Fruit fly (Drosophila melanogaster) whole organism, embryonic: Measurements from ENCODE around the gene CG8420.

Experiments
- ATbp ChIP-seq: fragments of 200-800 bp; sonication (Bioruptor generic); optimal IDR thresholded peaks from 2 replicates; lab custom pipeline; 2017; ENCODE audit warnings: missing biosample characterization, mild to moderate bottlenecking, missing genetic modification characterization, missing genetic modification reagents
- Ada2b ChIP-seq: fragments of 200-800 bp; sonication (Bioruptor generic); IDR thresholded peaks from 2 replicates; pipeline ENCODE4 v1.3.6; 2022; ENCODE audit warnings: missing biosample characterization, missing genetic modification characterization
- Awh ChIP-seq: fragments of 200-800 bp; sonication (Bioruptor generic); IDR thresholded peaks from 2 replicates; pipeline ENCODE4, ENCODE4 v1.3.6; 2022; ENCODE audit warnings: missing biosample characterization, missing genetic modification characterization
- Blimp-1 ChIP-seq: fragments of 200-800 bp; sonication (Bioruptor generic); optimal IDR thresholded peaks from 3 replicates; lab custom pipeline; 2018; ENCODE audit warnings: missing biosample characterization, missing genetic modification characterization, mild to moderate bottlenecking, moderate library complexity, missing genetic modification reagents
- CG10431 ChIP-seq: fragments of 200-800 bp; sonication (Bioruptor generic); optimal IDR thresholded peaks from 3 replicates; lab custom pipeline; 2018; ENCODE audit warnings: missing biosample characterization, mild to moderate bottlenecking, missing genetic modification characterization
- CG12219 ChIP-seq: fragments of 200-800 bp; sonication (Bioruptor generic); optimal IDR thresholded peaks from 3 replicates; lab custom pipeline; 2018; ENCODE audit warnings: missing biosample characterization, mild to moderate bottlenecking, missing genetic modification characterization
- CG13296 ChIP-seq: fragments of 200-800 bp; sonication (Bioruptor generic); optimal IDR thresholded peaks from 3 replicates; lab custom pipeline; 2018; ENCODE audit warnings: missing biosample characterization, mild to moderate bottlenecking, missing genetic modification characterization
- CG16813 ChIP-seq: fragments of 200-800 bp; sonication (Bioruptor generic); IDR thresholded peaks from 3 replicates; pipeline ENCODE4 v1.3.6; 2022; ENCODE audit warnings: missing biosample characterization, missing genetic modification characterization; ENCODE audit not compliant: partially characterized antibody
- CG17328 ChIP-seq: fragments of 200-800 bp; sonication (Bioruptor generic); IDR thresholded peaks from 2 replicates; pipeline ENCODE4 v1.3.6; 2022; ENCODE audit warnings: missing biosample characterization, missing genetic modification characterization
- CG17385 ChIP-seq: fragments of 200-800 bp; sonication (Bioruptor generic); optimal IDR thresholded peaks from 3 replicates; lab custom pipeline; 2018; ENCODE audit warnings: missing biosample characterization, mild to moderate bottlenecking, missing genetic modification characterization
- CG17802 ChIP-seq: fragments of 200-800 bp; sonication (Bioruptor generic); optimal IDR thresholded peaks from 2 replicates; lab custom pipeline; 2018; ENCODE audit warnings: missing biosample characterization, mild to moderate bottlenecking, missing genetic modification characterization, moderate library complexity
- CG18011 ChIP-seq: fragments of 200-800 bp; sonication (Bioruptor generic); optimal IDR thresholded peaks from 2 replicates; lab custom pipeline; 2017; ENCODE audit warnings: missing biosample characterization, missing genetic modification characterization, mild to moderate bottlenecking, moderate library complexity, missing genotype
- CG18262 ChIP-seq: fragments of 200-800 bp; optimal IDR thresholded peaks from 3 replicates; lab custom pipeline; 2019; ENCODE audit warnings: missing biosample characterization, mild to moderate bottlenecking, missing genetic modification characterization, moderate library complexity
- CG2116 ChIP-seq: fragments of 200-800 bp; sonication (Bioruptor generic); optimal IDR thresholded peaks from 3 replicates; lab custom pipeline; 2018; ENCODE audit warnings: missing biosample characterization, mild to moderate bottlenecking, missing genetic modification characterization
- CG2129 ChIP-seq: fragments of 200-800 bp; sonication (Bioruptor generic); IDR thresholded peaks from 2 replicates; pipeline ENCODE4 v1.3.6; 2022; ENCODE audit warnings: missing biosample characterization, missing genetic modification characterization; ENCODE audit not compliant: partially characterized antibody
- CG3281 ChIP-seq: fragments of 200-800 bp; sonication (Bioruptor generic); optimal IDR thresholded peaks from 3 replicates; lab custom pipeline; 2017; ENCODE audit warnings: missing biosample characterization, mild to moderate bottlenecking, missing genetic modification characterization
- CG42726 ChIP-seq: fragments of 200-800 bp; sonication (Bioruptor generic); IDR thresholded peaks from 2 replicates; pipeline ENCODE4 v1.3.6; 2022; ENCODE audit warnings: missing biosample characterization, missing genetic modification characterization; ENCODE audit not compliant: partially characterized antibody
- CG4617 ChIP-seq: fragments of 200-800 bp; sonication (Bioruptor generic); optimal IDR thresholded peaks from 3 replicates; lab custom pipeline; 2016; ENCODE audit warnings: missing biosample characterization, missing genetic modification characterization, borderline replicate concordance
- CG4854 ChIP-seq: fragments of 200-800 bp; sonication (Bioruptor generic); optimal IDR thresholded peaks from 2 replicates; lab custom pipeline; 2016; ENCODE audit warnings: missing biosample characterization, missing genetic modification characterization, inconsistent platforms
- CG6175 ChIP-seq: fragments of 200-800 bp; sonication (Bioruptor generic); IDR thresholded peaks from 3 replicates; pipeline ENCODE4 v1.3.6; 2022; ENCODE audit warnings: missing biosample characterization, missing genetic modification characterization
- CG6689 ChIP-seq: fragments of 200-800 bp; sonication (Bioruptor generic); IDR thresholded peaks from 2 replicates; pipeline ENCODE4 v1.3.6; 2022; ENCODE audit warnings: missing biosample characterization, missing genetic modification characterization
- CG8388 ChIP-seq: fragments of 200-800 bp; sonication (Bioruptor generic); optimal IDR thresholded peaks from 2 replicates; lab custom pipeline; 2019; ENCODE audit warnings: missing biosample characterization, mild to moderate bottlenecking, missing genetic modification characterization, moderate library complexity
- CG8924 ChIP-seq: fragments of 200-800 bp; optimal IDR thresholded peaks from 3 replicates; lab custom pipeline; 2019; ENCODE audit warnings: missing biosample characterization, mild to moderate bottlenecking, missing genetic modification characterization, moderate library complexity
- CkIIα-i1 ChIP-seq: fragments of 200-800 bp; sonication (Bioruptor generic); IDR thresholded peaks from 2 replicates; pipeline ENCODE4 v1.3.6; 2022; ENCODE audit warnings: missing biosample characterization, missing genetic modification characterization
- Dip3 ChIP-seq: fragments of 200-800 bp; sonication (Bioruptor generic); optimal IDR thresholded peaks from 3 replicates; lab custom pipeline; 2016; ENCODE audit warnings: missing biosample characterization, missing genetic modification characterization
- Fer1 ChIP-seq: fragments of 200-800 bp; sonication (Bioruptor generic); optimal IDR thresholded peaks from 2 replicates; lab custom pipeline; 2017; ENCODE audit warnings: missing biosample characterization, mild to moderate bottlenecking, missing genetic modification characterization
- Hand ChIP-seq: fragments of 200-800 bp; sonication (Bioruptor generic); optimal IDR thresholded peaks from 2 replicates; lab custom pipeline; 2017; ENCODE audit warnings: mild to moderate bottlenecking, missing biosample characterization, missing genetic modification reagents, missing genetic modification characterization
- Hmr ChIP-seq: fragments of 200-800 bp; sonication (Bioruptor generic); optimal IDR thresholded peaks from 3 replicates; lab custom pipeline; 2017; ENCODE audit warnings: mild to moderate bottlenecking, missing biosample characterization, missing genetic modification reagents, missing genetic modification characterization
- Max ChIP-seq: fragments of 200-800 bp; sonication (Bioruptor generic); optimal IDR thresholded peaks from 2 replicates; lab custom pipeline; 2016; ENCODE audit warnings: missing biosample characterization, mild to moderate bottlenecking, missing genetic modification characterization
- Med ChIP-seq: fragments of 200-800 bp; sonication (Bioruptor generic); peaks from one replicate; lab custom pipeline; 2016; ENCODE audit warnings: missing biosample characterization, missing genetic modification characterization, mild to moderate bottlenecking, inconsistent platforms, moderate library complexity
- Ravus ChIP-seq: fragments of 200-800 bp; sonication (Bioruptor generic); IDR thresholded peaks from 2 replicates; pipeline ENCODE4 v1.3.6; 2022; ENCODE audit warnings: missing biosample characterization, missing genetic modification characterization
- Rfx ChIP-seq: fragments of 200-800 bp; sonication (Bioruptor generic); IDR thresholded peaks from 2 replicates; pipeline ENCODE4 v1.3.6; 2022; ENCODE audit warnings: missing biosample characterization, missing genetic modification characterization
- az2 ChIP-seq: fragments of 200-800 bp; sonication (Bioruptor generic); optimal IDR thresholded peaks from 3 replicates; lab custom pipeline; 2016; ENCODE audit warnings: missing biosample characterization, missing genetic modification characterization
- bowl ChIP-seq: fragments of 200-800 bp; sonication (Bioruptor generic); IDR thresholded peaks from 2 replicates; pipeline ENCODE4 v1.3.6; 2022; ENCODE audit warnings: missing biosample characterization, missing genetic modification characterization
- btn ChIP-seq: fragments of 200-800 bp; sonication (Bioruptor generic); optimal IDR thresholded peaks from 2 replicates; lab custom pipeline; 2016; ENCODE audit warnings: missing biosample characterization, missing genetic modification characterization
- chn ChIP-seq: fragments of 200-800 bp; sonication (Bioruptor generic); optimal IDR thresholded peaks from 2 replicates; lab custom pipeline; 2016; ENCODE audit warnings: missing biosample characterization, missing genetic modification characterization
- da ChIP-seq: fragments of 200-800 bp; sonication (Bioruptor generic); optimal IDR thresholded peaks from 2 replicates; lab custom pipeline; 2016; ENCODE audit warnings: missing biosample characterization, missing genetic modification characterization
- gem ChIP-seq: fragments of 200-800 bp; sonication (Bioruptor generic); optimal IDR thresholded peaks from 2 replicates; lab custom pipeline; 2019; ENCODE audit warnings: missing biosample characterization, mild to moderate bottlenecking, missing genetic modification characterization, moderate library complexity
- grau ChIP-seq: fragments of 200-800 bp; optimal IDR thresholded peaks from 3 replicates; lab custom pipeline; 2019; ENCODE audit warnings: missing biosample characterization, mild to moderate bottlenecking, missing genetic modification characterization, moderate library complexity
- ind ChIP-seq: fragments of 200-800 bp; sonication (Bioruptor generic); optimal IDR thresholded peaks from 3 replicates; lab custom pipeline; 2016; ENCODE audit warnings: missing biosample characterization, missing genetic modification characterization
- jigr1 ChIP-seq: fragments of 200-800 bp; sonication (Bioruptor generic); IDR thresholded peaks from 3 replicates; pipeline ENCODE4 v1.3.6; 2022; ENCODE audit warnings: missing biosample characterization, missing genetic modification characterization
- luna ChIP-seq: fragments of 200-800 bp; sonication (Bioruptor generic); optimal IDR thresholded peaks from 2 replicates; lab custom pipeline; 2016; ENCODE audit warnings: missing biosample characterization, missing genetic modification characterization
- pan ChIP-seq, 4 experiments: fragments of >200 bp in 3 of 4; fragments of 200-800 bp in 1 of 4; sonication (Bioruptor generic) in 1 of 4; optimal IDR thresholded peaks in 3 of 4; IDR thresholded peaks in 1 of 4; 2 replicates each; pipeline versions ENCODE4 v1.3.6 to Lab custom; 2017 to 2022; ENCODE audit warnings: missing biosample characterization in 2 of 4, missing genetic modification characterization in 2 of 4, mixed read lengths in 1 of 4
- pum ChIP-seq: fragments of 200-800 bp; sonication (Bioruptor generic); optimal IDR thresholded peaks from 2 replicates; lab custom pipeline; 2016; ENCODE audit warnings: missing biosample characterization, missing genetic modification characterization
- ro ChIP-seq: fragments of 200-800 bp; sonication (Bioruptor generic); IDR thresholded peaks from 2 replicates; pipeline ENCODE4 v1.3.6; 2022; ENCODE audit warnings: missing biosample characterization, missing genetic modification characterization
- slp2 ChIP-seq: fragments of 200-800 bp; sonication (Bioruptor generic); optimal IDR thresholded peaks from 2 replicates; lab custom pipeline; 2016; ENCODE audit warnings: missing biosample characterization, missing genetic modification characterization
- toy ChIP-seq: fragments of 200-800 bp; sonication (Bioruptor generic); IDR thresholded peaks from 2 replicates; pipeline ENCODE4 v1.3.6; 2022; ENCODE audit warnings: missing biosample characterization, missing genetic modification characterization
- usp ChIP-seq: fragments of >200 bp; optimal IDR thresholded peaks from 2 replicates; lab custom pipeline; 2017; ENCODE audit warnings: missing biosample characterization, missing genetic modification characterization
- yki ChIP-seq: fragments of >200 bp; optimal IDR thresholded peaks from 3 replicates; lab custom pipeline; 2018
- z ChIP-seq: fragments of 200-800 bp; sonication (Bioruptor generic); IDR thresholded peaks from 3 replicates; pipeline ENCODE4 v1.3.6; 2022; ENCODE audit warnings: missing biosample characterization, missing genetic modification characterization

CG8420 gene

DNA sequence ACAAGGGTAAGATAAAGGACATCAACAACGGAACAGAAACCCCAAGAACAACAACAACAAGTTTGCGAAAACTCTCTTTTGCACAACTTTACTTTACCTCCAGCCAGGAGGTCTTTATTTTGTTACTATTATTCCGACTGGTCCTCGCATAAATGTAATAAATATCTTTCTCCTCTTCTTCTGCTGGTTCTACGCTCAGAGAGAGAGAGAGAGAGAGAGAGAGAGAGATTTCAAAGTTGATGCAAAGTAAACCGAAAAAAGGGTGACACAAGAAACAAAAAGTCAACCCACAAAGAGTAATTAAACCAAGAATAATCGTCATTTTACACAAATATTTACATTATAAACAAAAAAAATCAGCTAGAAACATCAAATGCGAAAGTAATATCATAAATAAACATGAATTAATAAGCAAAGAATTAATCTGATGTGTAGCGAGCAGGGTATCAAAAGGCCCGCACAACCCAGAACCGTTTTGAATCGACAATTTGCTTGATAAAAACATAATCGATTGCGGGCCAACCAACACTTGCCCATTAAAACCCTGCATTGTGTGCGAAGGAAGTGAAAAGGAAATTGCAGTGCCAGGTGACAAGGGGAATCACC lies 16.4 kb upstream of the CG8420 start (continued):
- TF ChIP-seq Med (GFP tag; lab: Kevin White, UChicago) (peak; percentile 56), Fer1 (GFP tag; lab: Kevin White, UChicago) (no peak), Ada2b (GFP tag; lab: Robert Waterston, UW) (0 out of 2 replicates have a peak, but pooled peaks have one; percentile 22), chn (GFP tag; lab: Kevin White, UChicago) (no peak), Blimp-1 (GFP tag; lab: Kevin White, UChicago) (peak; percentile 46), CG12219 (GFP tag; lab: Kevin White, UChicago) (peak; percentile 19), usp (GFP tag; lab: Kevin White, UChicago) (no peak), slp2 (GFP tag; lab: Kevin White, UChicago) (no peak), CG2116 (GFP tag; lab: Kevin White, UChicago) (no peak), CG4617 (GFP tag; lab: Kevin White, UChicago) (no peak), Dip3 (no peak), Hand (no peak), CG18262 (peak; percentile 28), CG17385 (GFP tag; lab: Kevin White, UChicago) (peak; percentile 69), CG8388 (no peak), Max (GFP tag; lab: Kevin White, UChicago) (no peak), CG6175 (GFP tag; lab: Robert Waterston, UW) (no peak), CG42726 (GFP tag; lab: Robert Waterston, UW) (no peak), yki (lab: Kevin White, UChicago) (no peak), CG17802 (tag; lab: Kevin White, UChicago) (no peak), gem (tag; lab: Kevin White, UChicago) (peak; percentile 59), CG17328 (no peak), Rfx (GFP tag; lab: Robert Waterston, UW) (no peak), Awh (GFP tag; lab: Robert Waterston, UW) (no peak), Ravus (GFP tag; lab: Robert Waterston, UW) (no peak), ro (GFP tag; lab: Robert Waterston, UW) (no peak), ind (no peak), az2 (peak; percentile 25), CG6689 (GFP tag; lab: Robert Waterston, UW) (0 out of 2 replicates have a peak, but pooled peaks have one; percentile 36), grau (tag; lab: Kevin White, UChicago) (peak; percentile 4), CG4854 (GFP tag; lab: Kevin White, UChicago) (no peak), CG3281 (GFP tag; lab: Kevin White, UChicago) (peak; percentile 11), bowl (GFP tag; lab: Robert Waterston, UW) (no peak), CG13296 (GFP tag; lab: Kevin White, UChicago) (no peak), Hmr (GFP tag; lab: Kevin White, UChicago) (no peak), toy (no peak), CG8924 (peak; percentile 20), pum (GFP tag; lab: Kevin White, UChicago) (peak; percentile 2), CG16813 (GFP tag; lab: Robert Waterston, UW) (no peak), pan (optimal IDR thresholded peaks at IDR 0.05; lab: Kevin White, UChicago) (no peak), pan (GFP tag; optimal IDR thresholded peaks at IDR 0.05 in 1 of 2, IDR thresholded peaks at IDR 0.05 in 1 of 2) (peak in 1 of 2 experiments; percentile 28), CG10431 (GFP tag; lab: Kevin White, UChicago) (no peak), luna (GFP tag; lab: Kevin White, UChicago) (no peak), CkIIα-i1 (GFP tag; lab: Robert Waterston, UW) (no peak), jigr1 (GFP tag; lab: Robert Waterston, UW) (no peak), CG18011 (no peak), ATbp (GFP tag; lab: Kevin White, UChicago) (peak; percentile 3), z (GFP tag; lab: Robert Waterston, UW) (no peak), CG2129 (GFP tag; lab: Robert Waterston, UW) (no peak), da (GFP tag; lab: Kevin White, UChicago) (no peak), btn (no peak)
